Fruit fly (Drosophila melanogaster): ENCODE data around the gene Ulp1.

Gene Ulp1

dm6 chrX:19193336-19193735, 14.7 kb downstream of the Ulp1 start, which contains the start of the genes CG7914 and CG14194:
CG7914 (minus strand) TSS chrX:19193448.
CG14194 (plus strand) TSS chrX:19193555.
- TF ChIP-seq woc (GFP tag; optimal IDR thresholded peaks at IDR 0.05) (no peak), GATAd (GFP tag; optimal IDR thresholded peaks at IDR 0.05) (no peak), ey (GFP tag; optimal IDR thresholded peaks at IDR 0.05) (no peak), Myc (optimal IDR thresholded peaks at IDR 0.05) (peak; percentile 69), CG9705 (GFP tag; optimal IDR thresholded peaks at IDR 0.05) (no peak), CG32264 (GFP tag; optimal IDR thresholded peaks at IDR 0.05) (no peak), HLH106 (tag; optimal IDR thresholded peaks at IDR 0.05) (peak; percentile 12), sage (GFP tag; optimal IDR thresholded peaks at IDR 0.05) (no peak), pan (optimal IDR thresholded peaks at IDR 0.05) (no peak)

dm6 chrX:19191597-19191996, 16.4 kb downstream of the Ulp1 start:
- no peak for TF ChIP-seq Hr83 (GFP tag; optimal IDR thresholded peaks at IDR 0.05; ENCODE audit: poor library complexity, severe bottlenecking)
- TF ChIP-seq Dfd (GFP tag; optimal IDR thresholded peaks at IDR 0.05): peak; percentile 7
- TF ChIP-seq woc (GFP tag; optimal IDR thresholded peaks at IDR 0.05): no peak
- no peak for TF ChIP-seq Hr78 (GFP tag; optimal IDR thresholded peaks at IDR 0.05)
- no peak for TF ChIP-seq Abd-B (GFP tag; optimal IDR thresholded peaks at IDR 0.05)

dm6 chrX:19191050-19191449, 16.9 kb downstream of the Ulp1 start:
- TF ChIP-seq ey (GFP tag; optimal IDR thresholded peaks at IDR 0.05) (no peak), Hnf4 (GFP tag; optimal IDR thresholded peaks at IDR 0.05) (no peak), sv (GFP tag; optimal IDR thresholded peaks at IDR 0.05) (no peak), OdsH (GFP tag; optimal IDR thresholded peaks at IDR 0.05) (no peak), sage (GFP tag; optimal IDR thresholded peaks at IDR 0.05) (no peak), Abd-B (GFP tag; optimal IDR thresholded peaks at IDR 0.05) (no peak), dsf (GFP tag; optimal IDR thresholded peaks at IDR 0.05; ENCODE audit: borderline replicate concordance) (no peak), GATAd (GFP tag; optimal IDR thresholded peaks at IDR 0.05) (no peak), Jra (GFP tag; optimal IDR thresholded peaks at IDR 0.05) (no peak), N (GFP tag; optimal IDR thresholded peaks at IDR 0.05) (no peak), foxo (GFP tag; optimal IDR thresholded peaks at IDR 0.05) (no peak), usp (GFP tag; optimal IDR thresholded peaks at IDR 0.05) (no peak), brk (GFP tag; optimal IDR thresholded peaks at IDR 0.05) (no peak), dmrt93B (GFP tag; optimal IDR thresholded peaks at IDR 0.05) (no peak), CG9705 (GFP tag; optimal IDR thresholded peaks at IDR 0.05) (no peak), Sp1 (GFP tag; optimal IDR thresholded peaks at IDR 0.05) (no peak), br (GFP tag; optimal IDR thresholded peaks at IDR 0.05) (no peak)

- no peak for TF ChIP-seq OdsH (GFP tag; optimal IDR thresholded peaks at IDR 0.05)
Observed at dm6 chrX:19189903-19190302, 18.1 kb downstream of the Ulp1 start, which contains the start of gene HP1D3csd. HP1D3csd (plus strand) TSS chrX:19190214.

- TF ChIP-seq brk (GFP tag; optimal IDR thresholded peaks at IDR 0.05) (no peak), dsf (GFP tag; optimal IDR thresholded peaks at IDR 0.05; ENCODE audit: borderline replicate concordance) (no peak), psq (GFP tag; optimal IDR thresholded peaks at IDR 0.05) (peak; percentile 66), foxo (GFP tag; optimal IDR thresholded peaks at IDR 0.05) (peak; percentile 9 to 86), CrebA (GFP tag; optimal IDR thresholded peaks at IDR 0.05; ENCODE audit: borderline replicate concordance) (no peak), Sp1 (GFP tag; optimal IDR thresholded peaks at IDR 0.05) (peak; percentile 67), Dfd (GFP tag; optimal IDR thresholded peaks at IDR 0.05) (no peak), dl (GFP tag; optimal IDR thresholded peaks at IDR 0.05; ENCODE audit: insufficient read depth in 1 of 2, partially characterized antibody in 2 of 2) (no peak), tai (GFP tag; optimal IDR thresholded peaks at IDR 0.05) (no peak), N (GFP tag; optimal IDR thresholded peaks at IDR 0.05) (no peak), pan (optimal IDR thresholded peaks at IDR 0.05) (no peak), Hnf4 (GFP tag; optimal IDR thresholded peaks at IDR 0.05) (peak; percentile 77), Hr83 (GFP tag; optimal IDR thresholded peaks at IDR 0.05; ENCODE audit: poor library complexity, severe bottlenecking) (no peak), Jra (GFP tag; optimal IDR thresholded peaks at IDR 0.05) (peak; percentile 65), ey (GFP tag; optimal IDR thresholded peaks at IDR 0.05) (peak; percentile 90), Abd-B (GFP tag; optimal IDR thresholded peaks at IDR 0.05) (no peak), usp (GFP tag; optimal IDR thresholded peaks at IDR 0.05) (no peak), woc (GFP tag; optimal IDR thresholded peaks at IDR 0.05) (peak; percentile 60), Vsx2 (GFP tag; optimal IDR thresholded peaks at IDR 0.05; ENCODE audit: partially characterized antibody) (no peak), Rel (GFP tag; optimal IDR thresholded peaks at IDR 0.05) (peak; percentile 31), Rel (tag; optimal IDR thresholded peaks at IDR 0.05) (peak; percentile 98), CG32264 (GFP tag; optimal IDR thresholded peaks at IDR 0.05) (no peak), GATAd (GFP tag; optimal IDR thresholded peaks at IDR 0.05) (no peak), jim (GFP tag; optimal IDR thresholded peaks at IDR 0.05) (no peak), rgr (GFP tag; optimal IDR thresholded peaks at IDR 0.05) (peak; percentile 82), Myc (optimal IDR thresholded peaks at IDR 0.05) (no peak), OdsH (GFP tag; optimal IDR thresholded peaks at IDR 0.05) (peak; percentile 75), Mio (GFP tag; optimal IDR thresholded peaks at IDR 0.05) (peak; percentile 41), CG9705 (GFP tag; optimal IDR thresholded peaks at IDR 0.05) (no peak), lola (GFP tag; optimal IDR thresholded peaks at IDR 0.05) (no peak), fru (GFP tag; optimal IDR thresholded peaks at IDR 0.05) (peak; percentile 87), Hr78 (GFP tag; optimal IDR thresholded peaks at IDR 0.05) (no peak), sv (GFP tag; optimal IDR thresholded peaks at IDR 0.05) (peak; percentile 8), dmrt93B (GFP tag; optimal IDR thresholded peaks at IDR 0.05) (no peak), HLH106 (tag; optimal IDR thresholded peaks at IDR 0.05) (peak; percentile 69), br (GFP tag; optimal IDR thresholded peaks at IDR 0.05) (peak; percentile 83), h (GFP tag; optimal IDR thresholded peaks at IDR 0.05) (peak; percentile 71)
Observed at dm6 chrX:19187624-19188085, 20.3 kb downstream of the Ulp1 start, which contains the start of gene Mec2. Mec2 (plus strand) TSS chrX:19188035.
